Fruit fly (Drosophila melanogaster) whole organism, adult: Measurements from ENCODE around the gene CG44000.

Experiments
- Hr96 ChIP-seq: fragments of 200-800 bp; sonication (Bioruptor generic); optimal IDR thresholded peaks from 2 replicates; lab custom pipeline; 2016; ENCODE audit warnings: missing biosample characterization, missing genetic modification characterization
- bab1 ChIP-seq: fragments of 200-800 bp; sonication (Bioruptor generic); optimal IDR thresholded peaks from 3 replicates; lab custom pipeline; 2019; ENCODE audit warnings: missing biosample characterization, mild to moderate bottlenecking, missing genetic modification characterization, moderate library complexity
- cnc ChIP-seq, 2 experiments: fragments of >200 bp; optimal IDR thresholded peaks; 2 replicates each; lab custom pipeline; 2017
- kay ChIP-seq: fragments of 200-800 bp; sonication (Bioruptor generic); peaks from one replicate; lab custom pipeline; 2016; ENCODE audit warnings: missing biosample characterization, missing genetic modification characterization, borderline replicate concordance
- ovo ChIP-seq: fragments of 200-800 bp; sonication (Bioruptor generic); optimal IDR thresholded peaks from 2 replicates; lab custom pipeline; 2016; ENCODE audit warnings: missing biosample characterization, missing genetic modification characterization
- pad ChIP-seq: fragments of 200-800 bp; sonication (Bioruptor generic); optimal IDR thresholded peaks from 3 replicates; lab custom pipeline; 2017; ENCODE audit warnings: missing biosample characterization, missing genetic modification characterization, mild to moderate bottlenecking, moderate library complexity, missing genetic modification reagents
- tj ChIP-seq: fragments of 200-800 bp; sonication (Bioruptor generic); optimal IDR thresholded peaks from 3 replicates; lab custom pipeline; 2017; ENCODE audit warnings: missing biosample characterization, mild to moderate bottlenecking, missing genetic modification characterization, moderate library complexity

DNA sequence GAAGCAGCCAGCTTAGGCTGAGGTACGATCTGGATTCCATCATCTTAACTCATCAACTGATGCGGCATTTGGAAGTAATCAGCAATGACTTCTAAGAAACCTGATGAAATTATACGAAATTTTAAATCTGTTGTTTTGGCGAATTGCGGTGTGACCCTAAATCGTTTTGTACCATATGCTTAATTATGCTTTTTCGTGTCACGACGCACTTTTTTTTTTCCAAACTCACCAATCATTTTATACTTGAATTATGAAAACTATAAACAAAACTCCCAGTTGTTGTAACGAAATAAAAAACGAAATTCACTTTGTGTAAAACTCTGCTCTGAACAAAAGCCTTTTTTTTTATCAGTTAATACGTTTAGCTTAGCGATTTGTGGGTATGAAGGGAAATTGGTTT lies 15.0 kb downstream of the CG44000 start, which contains the start of gene Nepl3:
- TF ChIP-seq kay (no peak), pad (GFP tag; lab: Kevin White, UChicago) (no peak), cnc (optimal IDR thresholded peaks at IDR 0.05; lab: Kevin White, UChicago) (no peak), bab1 (GFP tag; lab: Kevin White, UChicago) (no peak), tj (GFP tag; lab: Kevin White, UChicago) (no peak), Hr96 (GFP tag; lab: Kevin White, UChicago) (no peak), ovo (no peak)
